Worm (Caenorhabditis elegans) whole organism, L4 larva: ENCODE measurements around the gene C14C6.13.

Experiments
- fkh-10 ChIP-seq: fragments of 150-350 bp; optimal IDR thresholded peaks from 2 replicates; lab custom pipeline; 2014; ENCODE audit warnings: missing biosample characterization, missing genetic modification reagents, missing genetic modification characterization
- fos-1 ChIP-seq: fragments of 150-350 bp; optimal IDR thresholded peaks from 2 replicates; lab custom pipeline; 2014; ENCODE audit warnings: missing biosample characterization, missing genetic modification characterization
- hmg-1.1 ChIP-seq: fragments of 200-800 bp; sonication (Bioruptor generic); IDR thresholded peaks from 2 replicates; pipeline ENCODE4 v1.3.6; 2022; ENCODE audit warnings: missing genetic modification reagents, missing genetic modification characterization, missing compliant biosample characterization
- lin-1 ChIP-seq: fragments of 200-800 bp; sonication (Bioruptor generic); IDR thresholded peaks from 2 replicates; pipeline ENCODE4 v1.3.6; 2022; ENCODE audit warnings: missing genetic modification reagents, missing genetic modification characterization, missing compliant biosample characterization
- mdl-1 ChIP-seq, 2 experiments: fragments of 150-350 bp in 1 of 2; sonication (generic microtip) in 1 of 2; optimal IDR thresholded peaks; 2 replicates each; lab custom pipeline; 2014 to 2017; ENCODE audit warnings: missing biosample characterization in 2 of 2, missing genetic modification characterization in 2 of 2
- snpc-1.2 ChIP-seq: fragments of 200-800 bp; sonication (Bioruptor generic); IDR thresholded peaks from 2 replicates; pipeline ENCODE4 v1.3.6; 2022; ENCODE audit warnings: missing genetic modification reagents, missing genetic modification characterization, missing compliant biosample characterization

ce11 chrV:585472-585871 is 10.9 kb upstream of the C14C6.13 start, which contains the start of gene K06H6.2:
- TF ChIP-seq lin-1 (GFP tag; lab: Robert Waterston, UW) (no peak), hmg-1.1 (GFP tag; lab: Robert Waterston, UW) (no peak), snpc-1.2 (GFP tag; lab: Robert Waterston, UW) (no peak), mdl-1 (tag; optimal IDR thresholded peaks at IDR 0.05; lab: Kevin White, UChicago) (no peak), fkh-10 (GFP tag; lab: Kevin White, UChicago) (no peak), fos-1 (no peak)
